Worm (Caenorhabditis elegans): Measurements from ENCODE around the gene Y54F10AL.1.

Y54F10AL.1 gene

DNA sequence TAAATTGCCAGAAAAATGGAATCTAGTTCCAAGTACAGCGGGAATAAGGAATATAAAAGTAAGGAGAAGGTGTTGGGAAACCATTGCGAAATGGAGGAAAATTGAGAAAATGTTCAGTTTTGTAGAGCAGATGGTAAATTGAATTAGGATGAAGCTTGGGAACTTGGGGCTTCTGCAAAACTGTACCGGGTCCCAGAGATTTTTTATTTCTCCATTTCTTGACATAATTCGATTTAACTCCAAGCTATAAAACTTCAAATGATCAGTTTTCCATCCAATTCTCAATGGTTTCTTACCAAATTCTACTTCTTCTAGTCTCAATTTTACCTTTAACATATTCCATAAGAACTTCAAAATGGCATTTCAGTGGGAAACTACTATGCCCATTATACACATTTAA, 19.3 kb upstream of the Y54F10AL.1 start, which contains the start of the genes E02H9.9 and E02H9.1:
Gene E02H9.9 (minus strand): TSS at position 101 of the 400 bp plus-strand sequence.
Gene E02H9.1 (plus strand): TSS at position 285 of the 400 bp plus-strand sequence.
- TF ChIP-seq skn-1 (tag; optimal IDR thresholded peaks at IDR 0.05) = no peak
- no peak for TF ChIP-seq fkh-10 (GFP tag; optimal IDR thresholded peaks at IDR 0.05)
- no peak for TF ChIP-seq nhr-237 (tag; optimal IDR thresholded peaks at IDR 0.05)
- no peak for TF ChIP-seq hmg-11 (tag; optimal IDR thresholded peaks at IDR 0.05)
- TF ChIP-seq nhr-28 (tag; optimal IDR thresholded peaks at IDR 0.05) = no peak
- TF ChIP-seq eor-1 (tag; optimal IDR thresholded peaks at IDR 0.05) = no peak
- TF ChIP-seq pha-4 (tag; optimal IDR thresholded peaks at IDR 0.05) = no peak

- peak; percentile 53 for TF ChIP-seq lin-15B (tag; optimal IDR thresholded peaks at IDR 0.05)
- TF ChIP-seq ztf-11 (tag; optimal IDR thresholded peaks at IDR 0.05) = no peak
- TF ChIP-seq lsy-12 (tag; optimal IDR thresholded peaks at IDR 0.05) = no peak
- peak; percentile 42 for TF ChIP-seq nhr-25 (tag; optimal IDR thresholded peaks at IDR 0.05)
- no peak for TF ChIP-seq mdl-1 (tag; optimal IDR thresholded peaks at IDR 0.05)
- no peak for TF ChIP-seq fos-1 (tag; optimal IDR thresholded peaks at IDR 0.05)
- no peak for TF ChIP-seq nhr-77 (tag; optimal IDR thresholded peaks at IDR 0.05)
- no peak for TF ChIP-seq ZK546.5 (tag; optimal IDR thresholded peaks at IDR 0.05)
- no peak for TF ChIP-seq eor-1 (tag; optimal IDR thresholded peaks at IDR 0.05)
- TF ChIP-seq nhr-11 (tag; optimal IDR thresholded peaks at IDR 0.05) = no peak
- TF ChIP-seq daf-12 (tag; optimal IDR thresholded peaks at IDR 0.05) = no peak
- no peak for TF ChIP-seq aly-2 (tag; optimal IDR thresholded peaks at IDR 0.05)
- no peak for TF ChIP-seq ztf-4 (tag; optimal IDR thresholded peaks at IDR 0.05)
- TF ChIP-seq sea-2 (GFP tag; optimal IDR thresholded peaks at IDR 0.05) = no peak
- peak; percentile 44 for TF ChIP-seq elt-2 (tag; optimal IDR thresholded peaks at IDR 0.05)
- no peak for TF ChIP-seq fkh-2 (tag; optimal IDR thresholded peaks at IDR 0.05)
- no peak for TF ChIP-seq tbx-2 (tag; optimal IDR thresholded peaks at IDR 0.05)
- no peak for TF ChIP-seq nhr-28 (tag; optimal IDR thresholded peaks at IDR 0.05)
- TF ChIP-seq R02D3.7 (tag; optimal IDR thresholded peaks at IDR 0.05) = no peak
- TF ChIP-seq pha-4 (tag; optimal IDR thresholded peaks at IDR 0.05) = peak; percentile 84
- no peak for TF ChIP-seq nhr-237 (tag; optimal IDR thresholded peaks at IDR 0.05)
- no peak for TF ChIP-seq unc-62 (GFP tag; optimal IDR thresholded peaks at IDR 0.05)
- no peak for TF ChIP-seq ceh-9 (tag; optimal IDR thresholded peaks at IDR 0.05)
- peak; percentile 83 for TF ChIP-seq hmg-11 (tag; optimal IDR thresholded peaks at IDR 0.05)
- TF ChIP-seq zag-1 (tag; optimal IDR thresholded peaks at IDR 0.05) = no peak
- no peak for TF ChIP-seq nhr-12 (tag; optimal IDR thresholded peaks at IDR 0.05)
- no peak for TF ChIP-seq nhr-76 (tag; optimal IDR thresholded peaks at IDR 0.05)
- no peak for TF ChIP-seq nhr-23 (tag; optimal IDR thresholded peaks at IDR 0.05)
- no peak for TF ChIP-seq elt-3 (tag; optimal IDR thresholded peaks at IDR 0.05)
- TF ChIP-seq nfya-1 (tag; optimal IDR thresholded peaks at IDR 0.05; ENCODE audit: insufficient read depth) = peak; percentile 69
- TF ChIP-seq ceh-82 (tag; optimal IDR thresholded peaks at IDR 0.05) = no peak
- TF ChIP-seq egl-5 (tag; optimal IDR thresholded peaks at IDR 0.05) = no peak
- peak; percentile 20 for TF ChIP-seq egl-27 (tag; optimal IDR thresholded peaks at IDR 0.05)
- TF ChIP-seq ceh-16 (tag; optimal IDR thresholded peaks at IDR 0.05) = no peak
- TF ChIP-seq ceh-28 (tag; optimal IDR thresholded peaks at IDR 0.05) = no peak
- TF ChIP-seq unc-39 (tag; optimal IDR thresholded peaks at IDR 0.05) = no peak
- no peak for TF ChIP-seq mml-1 (tag; optimal IDR thresholded peaks at IDR 0.05)
- peak; percentile 2 for TF ChIP-seq pqm-1 (tag; optimal IDR thresholded peaks at IDR 0.05)
- no peak for TF ChIP-seq nhr-43 (tag; optimal IDR thresholded peaks at IDR 0.05; ENCODE audit: poor library complexity, severe bottlenecking)
- TF ChIP-seq skn-1 (tag; optimal IDR thresholded peaks at IDR 0.05) = no peak
- peak; percentile 21 for TF ChIP-seq fkh-10 (GFP tag; optimal IDR thresholded peaks at IDR 0.05)
- no peak for TF ChIP-seq jun-1 (tag; optimal IDR thresholded peaks at IDR 0.05)
- no peak for TF ChIP-seq snpc-4 (tag; optimal IDR thresholded peaks at IDR 0.05)
- peak; percentile 60 for TF ChIP-seq lin-39 (tag; optimal IDR thresholded peaks at IDR 0.05)
- no peak for TF ChIP-seq nhr-67 (tag; optimal IDR thresholded peaks at IDR 0.05)
- TF ChIP-seq ama-1 (optimal IDR thresholded peaks at IDR 0.05) = no peak
- TF ChIP-seq elt-1 (tag; optimal IDR thresholded peaks at IDR 0.05) = no peak
Observed at ce11 chrIII:2471855-2472254, 15.7 kb upstream of the Y54F10AL.1 start.
